Fruit fly (Drosophila melanogaster) whole organism, embryonic: Measurements from ENCODE around the gene PAPLA1.
A peak's percentile ranks its signal among the peaks of the same experiment; 100 is the strongest.

Experiments used
- BtbVII ChIP-seq: fragments of 200-800 bp; sonication (Bioruptor generic); optimal IDR thresholded peaks from 3 replicates; lab custom pipeline; 2017; ENCODE audit warnings: missing biosample characterization, mild to moderate bottlenecking, missing genetic modification characterization
- CG10209 ChIP-seq: fragments of 200-800 bp; sonication (Bioruptor generic); optimal IDR thresholded peaks from 3 replicates; lab custom pipeline; 2017; ENCODE audit warnings: missing biosample characterization, mild to moderate bottlenecking, missing genetic modification characterization, missing genetic modification reagents
- CG10462 ChIP-seq: fragments of 200-800 bp; sonication (Bioruptor generic); optimal IDR thresholded peaks from 2 replicates; lab custom pipeline; 2016; ENCODE audit warnings: missing biosample characterization, missing genetic modification characterization
- CG10979 ChIP-seq: fragments of 200-800 bp; sonication (Bioruptor generic); optimal IDR thresholded peaks from 2 replicates; lab custom pipeline; 2018; ENCODE audit warnings: missing biosample characterization, mild to moderate bottlenecking, missing genetic modification characterization, moderate library complexity
- CG11085 ChIP-seq: fragments of 200-800 bp; sonication (Bioruptor generic); IDR thresholded peaks from 2 replicates; pipeline ENCODE4 v1.3.6; 2022; ENCODE audit warnings: missing biosample characterization, missing genetic modification characterization
- CG11723 ChIP-seq: fragments of 200-800 bp; sonication (Bioruptor generic); optimal IDR thresholded peaks from 2 replicates; lab custom pipeline; 2017; ENCODE audit warnings: missing biosample characterization, mild to moderate bottlenecking, missing genetic modification characterization
- CG12071 ChIP-seq: fragments of 200-800 bp; sonication (Bioruptor generic); optimal IDR thresholded peaks from 3 replicates; lab custom pipeline; 2018; ENCODE audit warnings: missing biosample characterization, mild to moderate bottlenecking, missing genetic modification characterization
- CG12391 ChIP-seq: fragments of 200-800 bp; sonication (Bioruptor generic); optimal IDR thresholded peaks from 3 replicates; lab custom pipeline; 2018; ENCODE audit warnings: missing biosample characterization, mild to moderate bottlenecking, missing genetic modification characterization, moderate library complexity
- CG14441 ChIP-seq: fragments of 200-800 bp; sonication (Bioruptor generic); IDR thresholded peaks from 2 replicates; pipeline ENCODE4 v1.3.6; 2022; ENCODE audit warnings: missing biosample characterization, missing genetic modification characterization
- CG14710 ChIP-seq: fragments of 200-800 bp; sonication (Bioruptor generic); optimal IDR thresholded peaks from 3 replicates; lab custom pipeline; 2019; ENCODE audit warnings: missing biosample characterization, mild to moderate bottlenecking, missing genetic modification characterization, moderate library complexity
- CG14965 ChIP-seq: fragments of 200-800 bp; sonication (Bioruptor generic); optimal IDR thresholded peaks from 2 replicates; lab custom pipeline; 2016; ENCODE audit warnings: missing biosample characterization, missing genetic modification characterization, borderline replicate concordance
- CG15479 ChIP-seq: fragments of 200-800 bp; sonication (Bioruptor generic); optimal IDR thresholded peaks from 3 replicates; lab custom pipeline; 2019; ENCODE audit warnings: missing biosample characterization, mild to moderate bottlenecking, missing genetic modification characterization, moderate library complexity
- CG18764 ChIP-seq: fragments of 200-800 bp; sonication (Bioruptor generic); optimal IDR thresholded peaks from 3 replicates; lab custom pipeline; 2016; ENCODE audit warnings: missing biosample characterization, missing genetic modification characterization
- CG3065 ChIP-seq: fragments of 200-800 bp; sonication (Bioruptor generic); optimal IDR thresholded peaks from 2 replicates; lab custom pipeline; 2016; ENCODE audit warnings: missing biosample characterization, missing genetic modification characterization
- CG31441 ChIP-seq: fragments of 200-800 bp; sonication (Bioruptor generic); IDR thresholded peaks from 2 replicates; pipeline ENCODE4 v1.3.6; 2022; ENCODE audit warnings: missing biosample characterization, missing genetic modification characterization
- CG42726 ChIP-seq: fragments of 200-800 bp; sonication (Bioruptor generic); IDR thresholded peaks from 2 replicates; pipeline ENCODE4 v1.3.6; 2022; ENCODE audit warnings: missing biosample characterization, missing genetic modification characterization; ENCODE audit not compliant: partially characterized antibody
- CG6254 ChIP-seq: fragments of 200-800 bp; sonication (Bioruptor generic); optimal IDR thresholded peaks from 3 replicates; lab custom pipeline; 2017; ENCODE audit warnings: mild to moderate bottlenecking, missing biosample characterization, missing genetic modification reagents, missing genetic modification characterization
- CG8388 ChIP-seq: fragments of 200-800 bp; sonication (Bioruptor generic); optimal IDR thresholded peaks from 2 replicates; lab custom pipeline; 2019; ENCODE audit warnings: missing biosample characterization, mild to moderate bottlenecking, missing genetic modification characterization, moderate library complexity
- CG8924 ChIP-seq: fragments of 200-800 bp; optimal IDR thresholded peaks from 3 replicates; lab custom pipeline; 2019; ENCODE audit warnings: missing biosample characterization, mild to moderate bottlenecking, missing genetic modification characterization, moderate library complexity
- Dbx ChIP-seq: fragments of 200-800 bp; sonication (Bioruptor generic); IDR thresholded peaks from 3 replicates; pipeline ENCODE4 v1.3.6; 2022; ENCODE audit warnings: missing biosample characterization, missing genetic modification characterization
- Deaf1 ChIP-seq: fragments of 200-800 bp; optimal IDR thresholded peaks from 3 replicates; lab custom pipeline; 2019; ENCODE audit warnings: missing biosample characterization, mild to moderate bottlenecking, missing genetic modification characterization, moderate library complexity
- Dref ChIP-seq: fragments of 200-800 bp; sonication (Bioruptor generic); IDR thresholded peaks from 2 replicates; pipeline ENCODE4 v1.3.6; 2022; ENCODE audit warnings: missing biosample characterization, missing genetic modification characterization
- E2f2 ChIP-seq: fragments of 200-800 bp; sonication (Bioruptor generic); IDR thresholded peaks from 2 replicates; pipeline ENCODE4 v1.3.6; 2022; ENCODE audit warnings: missing biosample characterization, missing genetic modification characterization
- GATAe ChIP-seq: fragments of 200-800 bp; sonication (Bioruptor generic); conservative IDR thresholded peaks from 2 replicates; pipeline ENCODE4 v1.3.6; 2022; ENCODE audit warnings: missing biosample characterization, missing genetic modification characterization
- HLH54F ChIP-seq: fragments of 200-800 bp; sonication (Bioruptor generic); optimal IDR thresholded peaks from 3 replicates; lab custom pipeline; 2016; ENCODE audit warnings: missing biosample characterization, missing genetic modification characterization
- Nf-YC ChIP-seq: fragments of 200-800 bp; optimal IDR thresholded peaks from 3 replicates; lab custom pipeline; 2019; ENCODE audit warnings: missing biosample characterization, mild to moderate bottlenecking, missing genetic modification characterization, moderate library complexity
- Pdp1 ChIP-seq, 2 experiments: fragments of 200-800 bp; sonication (Bioruptor generic); optimal IDR thresholded peaks; 3 replicates each; lab custom pipeline; 2016; ENCODE audit warnings: missing biosample characterization in 2 of 2, missing genetic modification characterization in 2 of 2, mild to moderate bottlenecking in 1 of 2, moderate library complexity in 1 of 2
- Trl ChIP-seq, 3 experiments: fragments of >200 bp in 2 of 3; fragments of 200-800 bp in 1 of 3; sonication (Bioruptor generic) in 1 of 3; optimal IDR thresholded peaks; 2 replicates in 1 of 3; 3 replicates in 2 of 3; lab custom pipeline; 2016 to 2017; ENCODE audit warnings: missing biosample characterization in 1 of 3, missing genetic modification characterization in 1 of 3
- ac ChIP-seq: fragments of 200-800 bp; sonication (Bioruptor generic); optimal IDR thresholded peaks from 3 replicates; lab custom pipeline; 2017; ENCODE audit warnings: missing biosample characterization, mild to moderate bottlenecking, missing genetic modification characterization
- cato ChIP-seq: fragments of 200-800 bp; sonication (Bioruptor generic); optimal IDR thresholded peaks from 2 replicates; lab custom pipeline; 2016; ENCODE audit warnings: missing biosample characterization, missing genetic modification characterization, borderline replicate concordance
- cg ChIP-seq: fragments of 200-800 bp; sonication (Bioruptor generic); optimal IDR thresholded peaks from 3 replicates; lab custom pipeline; 2019; ENCODE audit warnings: missing biosample characterization, mild to moderate bottlenecking, missing genetic modification characterization, moderate library complexity
- chif ChIP-seq, 2 experiments: fragments of 200-800 bp; sonication (Bioruptor generic); optimal IDR thresholded peaks; 3 replicates each; lab custom pipeline; 2016; ENCODE audit warnings: missing biosample characterization in 2 of 2, missing genetic modification characterization in 2 of 2
- chinmo ChIP-seq: fragments of 200-800 bp; sonication (Bioruptor generic); IDR thresholded peaks from 4 replicates; pipeline ENCODE4 v1.3.6; 2022; ENCODE audit warnings: missing biosample characterization, missing genetic modification characterization; ENCODE audit not compliant: partially characterized antibody
- chm ChIP-seq: fragments of 200-800 bp; sonication (Bioruptor generic); IDR thresholded peaks from 2 replicates; pipeline ENCODE4 v1.3.6; 2022; ENCODE audit warnings: missing biosample characterization, missing genetic modification characterization
- corto ChIP-seq: fragments of 200-800 bp; sonication (Bioruptor generic); optimal IDR thresholded peaks from 2 replicates; lab custom pipeline; 2016; ENCODE audit warnings: missing biosample characterization, mild to moderate bottlenecking, missing genetic modification characterization, moderate library complexity
- hkb ChIP-seq, 2 experiments: fragments of 200-800 bp in 1 of 2; fragments of >200 bp in 1 of 2; sonication (Bioruptor generic) in 1 of 2; IDR thresholded peaks in 1 of 2; optimal IDR thresholded peaks in 1 of 2; 2 replicates each; pipeline versions ENCODE4 v1.3.6 to Lab custom; 2017 to 2022; ENCODE audit warnings: missing biosample characterization in 1 of 2, missing genetic modification characterization in 1 of 2
- kay ChIP-seq: fragments of 200-800 bp; sonication (Bioruptor generic); optimal IDR thresholded peaks from 2 replicates; lab custom pipeline; 2016; ENCODE audit warnings: missing biosample characterization, missing genetic modification characterization
- mirr ChIP-seq: fragments of 200-800 bp; sonication (Bioruptor generic); optimal IDR thresholded peaks from 3 replicates; lab custom pipeline; 2018; ENCODE audit warnings: missing biosample characterization, mild to moderate bottlenecking, missing genetic modification characterization
- odd ChIP-seq: fragments of 200-800 bp; sonication (Bioruptor generic); optimal IDR thresholded peaks from 2 replicates; lab custom pipeline; 2017; ENCODE audit warnings: missing biosample characterization, mild to moderate bottlenecking, missing genetic modification characterization
- scrt ChIP-seq: fragments of 200-800 bp; sonication (Bioruptor generic); optimal IDR thresholded peaks from 2 replicates; lab custom pipeline; 2018; ENCODE audit warnings: missing biosample characterization, mild to moderate bottlenecking, missing genetic modification characterization, moderate library complexity
- sens ChIP-seq: fragments of 200-800 bp; sonication (Bioruptor generic); peaks from one replicate; lab custom pipeline; 2016; ENCODE audit warnings: missing biosample characterization, missing genetic modification characterization
- so ChIP-seq: fragments of 200-800 bp; sonication (Bioruptor generic); IDR thresholded peaks from 3 replicates; pipeline ENCODE4 v1.3.6; 2022; ENCODE audit warnings: missing biosample characterization, missing genetic modification characterization
- sr ChIP-seq: fragments of 200-800 bp; sonication (Bioruptor generic); IDR thresholded peaks from 3 replicates; pipeline ENCODE4 v1.3.6; 2022; ENCODE audit warnings: missing biosample characterization, missing genetic modification characterization
- sug ChIP-seq: fragments of 200-800 bp; optimal IDR thresholded peaks from 2 replicates; lab custom pipeline; 2019; ENCODE audit warnings: missing biosample characterization, mild to moderate bottlenecking, missing genetic modification characterization, moderate library complexity
- trem ChIP-seq: fragments of 200-800 bp; optimal IDR thresholded peaks from 3 replicates; lab custom pipeline; 2019; ENCODE audit warnings: missing biosample characterization, mild to moderate bottlenecking, missing genetic modification characterization, moderate library complexity
- wor ChIP-seq: fragments of 200-800 bp; sonication (Bioruptor generic); IDR thresholded peaks from 2 replicates; pipeline ENCODE4 v1.3.6; 2022; ENCODE audit warnings: missing biosample characterization, missing genetic modification characterization

The PAPLA1 gene

DNA sequence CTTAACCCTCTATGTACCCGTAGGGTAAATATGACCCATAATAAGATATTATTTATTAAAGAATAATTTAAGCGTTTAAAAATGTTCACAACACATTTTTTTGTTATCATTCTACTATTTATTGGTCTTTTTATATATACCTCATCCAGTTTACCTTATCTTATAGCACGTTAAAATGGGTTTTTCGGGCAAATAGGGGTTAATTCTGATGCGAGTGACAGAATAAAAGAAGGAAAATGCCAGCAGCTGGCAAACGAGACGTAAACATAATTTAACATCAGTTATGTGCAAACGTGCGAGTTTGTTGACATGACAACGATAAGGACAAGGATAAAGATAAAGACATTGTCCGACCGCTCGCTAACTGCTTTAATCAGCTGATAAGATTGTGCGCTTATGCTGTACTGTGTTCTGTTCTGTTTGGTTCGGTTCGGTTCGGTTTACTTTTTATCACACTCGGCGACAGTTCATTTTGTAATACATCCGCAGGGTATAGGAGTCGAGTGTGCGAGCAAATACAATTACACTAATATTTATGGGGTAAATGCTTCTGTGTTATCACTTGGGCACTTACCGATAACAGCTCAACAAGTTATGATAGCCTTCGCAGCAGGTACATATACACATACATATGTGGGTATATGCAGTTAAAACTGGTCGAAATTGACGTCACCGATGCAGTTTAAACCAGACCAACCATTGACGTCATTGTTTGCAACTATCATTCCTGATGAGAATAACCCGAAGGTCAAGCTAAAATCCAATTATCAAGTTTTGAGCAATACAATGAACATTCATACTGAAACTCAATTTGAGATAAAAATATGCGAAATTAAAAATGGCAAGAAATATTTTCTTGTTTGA is 58.7 kb downstream of the PAPLA1 start (continued):
- peak; percentile 32 for TF ChIP-seq odd (GFP tag; lab: Kevin White, UChicago)
- TF ChIP-seq chinmo (GFP tag; lab: Robert Waterston, UW), result peak; percentile 70; the same call in 1 of the 4 replicates
- TF ChIP-seq CG14441, result 0 out of 2 replicates have a peak, but pooled peaks have one; percentile 5
- TF ChIP-seq CG10209 (GFP tag; lab: Kevin White, UChicago), result no peak
- no peak; the same call in 1 of the 2 replicates for TF ChIP-seq E2f2 (GFP tag; lab: Robert Waterston, UW)
- no peak for TF ChIP-seq wor (GFP tag; lab: Robert Waterston, UW)
- peak; percentile 65 for TF ChIP-seq BtbVII (GFP tag; lab: Kevin White, UChicago)
- no peak for TF ChIP-seq CG10462 (GFP tag; lab: Kevin White, UChicago)
- peak; percentile 7 for TF ChIP-seq CG8924 (tag; lab: Kevin White, UChicago)
- TF ChIP-seq scrt, result peak; percentile 4
- TF ChIP-seq sens (GFP tag; lab: Kevin White, UChicago), result peak; percentile 54
- TF ChIP-seq Nf-YC (tag; lab: Kevin White, UChicago), result peak; percentile 23
- TF ChIP-seq cato (GFP tag; lab: Kevin White, UChicago), result no peak
- no peak for TF ChIP-seq CG14965 (GFP tag; lab: Kevin White, UChicago)
- peak; percentile 20 for TF ChIP-seq CG12071 (GFP tag; lab: Kevin White, UChicago)
- no peak for TF ChIP-seq CG18764 (GFP tag; lab: Kevin White, UChicago)
- peak; percentile 10 for TF ChIP-seq CG11723 (GFP tag; lab: Kevin White, UChicago)
- peak; percentile 86 for TF ChIP-seq Deaf1 (tag; lab: Kevin White, UChicago)
- peak; percentile 31 for TF ChIP-seq ac (GFP tag; lab: Kevin White, UChicago)
- TF ChIP-seq kay (GFP tag; lab: Kevin White, UChicago), result peak; percentile 8
- peak; percentile 2 for TF ChIP-seq trem (tag; lab: Kevin White, UChicago)
- TF ChIP-seq HLH54F, result no peak
- TF ChIP-seq so (GFP tag; lab: Robert Waterston, UW), result 0 out of 3 replicates have a peak, but pooled peaks have one; percentile 4
- TF ChIP-seq CG10979 (tag; lab: Kevin White, UChicago), result peak; percentile 4
- 0 out of 2 replicates have a peak, but pooled peaks have one; percentile 38 for TF ChIP-seq CG31441 (GFP tag; lab: Robert Waterston, UW)
- TF ChIP-seq mirr (GFP tag; lab: Kevin White, UChicago), result peak; percentile 99
- TF ChIP-seq Pdp1 (GFP tag; optimal IDR thresholded peaks at IDR 0.05; lab: Kevin White, UChicago), result peak in 1 of 2 experiments; percentile 68
- TF ChIP-seq cg (GFP tag; lab: Kevin White, UChicago), result peak; percentile 34
- TF ChIP-seq corto (GFP tag; lab: Kevin White, UChicago), result no peak
- no peak for TF ChIP-seq CG42726 (GFP tag; lab: Robert Waterston, UW)
- TF ChIP-seq CG3065 (GFP tag; lab: Kevin White, UChicago), result no peak
- no peak for TF ChIP-seq CG11085
- peak; percentile 23 for TF ChIP-seq CG6254 (GFP tag; lab: Kevin White, UChicago)
- TF ChIP-seq hkb (optimal IDR thresholded peaks at IDR 0.05; lab: Kevin White, UChicago), result no peak
- TF ChIP-seq hkb (GFP tag; IDR thresholded peaks at IDR 0.05; lab: Robert Waterston, UW), result peak; percentile 31; the same call in 1 of the 2 replicates
- no peak for TF ChIP-seq Dref (GFP tag; lab: Robert Waterston, UW)
- peak; percentile 15 for TF ChIP-seq CG14710 (tag; lab: Kevin White, UChicago)
- TF ChIP-seq sug, result peak; percentile 86
- TF ChIP-seq sr (GFP tag; lab: Robert Waterston, UW), result no peak
- no peak for TF ChIP-seq Trl (optimal IDR thresholded peaks at IDR 0.05; lab: Kevin White, UChicago)
- TF ChIP-seq Trl (GFP tag; optimal IDR thresholded peaks at IDR 0.05; lab: Kevin White, UChicago), result no peak
- TF ChIP-seq GATAe (GFP tag; lab: Robert Waterston, UW), result peak; percentile 89
- TF ChIP-seq CG12391, result peak; percentile 9
- no peak for TF ChIP-seq chm (GFP tag; lab: Robert Waterston, UW)
- TF ChIP-seq chif (GFP tag; optimal IDR thresholded peaks at IDR 0.05; lab: Kevin White, UChicago), result no peak
- TF ChIP-seq CG8388, result no peak
- peak; percentile 23; the same call in 1 of the 3 replicates for TF ChIP-seq Dbx (GFP tag; lab: Robert Waterston, UW)
- TF ChIP-seq CG15479 (GFP tag; lab: Kevin White, UChicago), result peak; percentile 99
- TF ChIP-seq, all 482 proteins: peak for 106
